Worm (Caenorhabditis elegans) whole organism, young adult: ENCODE results near the gene F23B2.10.

Experiments used
- C06A6.2 ChIP-seq: fragments of 200-800 bp; sonication (Bioruptor generic); conservative IDR thresholded peaks from 2 replicates; pipeline ENCODE4 v1.3.6; 2022; ENCODE audit warnings: missing genetic modification characterization, missing compliant biosample characterization
- D2030.7 ChIP-seq: fragments of 200-800 bp; sonication (Bioruptor generic); IDR thresholded peaks from 2 replicates; pipeline ENCODE4 v1.3.6; 2022; ENCODE audit warnings: missing genetic modification reagents, missing genetic modification characterization, missing compliant biosample characterization
- F49E8.2 ChIP-seq: sonication (generic microtip); optimal IDR thresholded peaks from 3 replicates; lab custom pipeline; 2017; ENCODE audit warnings: missing genetic modification characterization, mild to moderate bottlenecking, missing compliant biosample characterization, antibody characterized with exemption, moderate library complexity; ENCODE audit not compliant: insufficient read depth
- K11D2.4 ChIP-seq: fragments of 200-800 bp; sonication (Bioruptor generic); IDR thresholded peaks from 2 replicates; pipeline ENCODE4 v1.3.6; 2022; ENCODE audit warnings: missing genetic modification reagents, missing genetic modification characterization, missing compliant biosample characterization
- T07F8.4 ChIP-seq: sonication (generic microtip); optimal IDR thresholded peaks from 2 replicates; lab custom pipeline; 2016; ENCODE audit warnings: mild to moderate bottlenecking, missing genetic modification characterization, moderate library complexity, missing compliant biosample characterization
- Y79H2A.3 ChIP-seq: fragments of 200-800 bp; sonication (Bioruptor generic); conservative IDR thresholded peaks from 2 replicates; pipeline ENCODE4 v1.3.6; 2022; ENCODE audit warnings: missing genetic modification reagents, missing genetic modification characterization, missing compliant biosample characterization
- akir-1 ChIP-seq: fragments of 200-800 bp; sonication (Bioruptor generic); optimal IDR thresholded peaks from 2 replicates; lab custom pipeline; 2018; ENCODE audit warnings: mild to moderate bottlenecking, missing genetic modification characterization, moderate library complexity, missing compliant biosample characterization
- aptf-2 ChIP-seq: fragments of 200-800 bp; sonication (Bioruptor generic); conservative IDR thresholded peaks from 2 replicates; pipeline ENCODE4 v1.3.6; 2022; ENCODE audit warnings: missing genetic modification reagents, missing genetic modification characterization, missing compliant biosample characterization
- attf-3 ChIP-seq: fragments of 200-800 bp; sonication (Bioruptor generic); conservative IDR thresholded peaks from 2 replicates; pipeline ENCODE4 v1.3.6; 2022; ENCODE audit warnings: missing genetic modification reagents, missing genetic modification characterization, missing compliant biosample characterization
- attf-6 ChIP-seq: fragments of 200-800 bp; sonication (Bioruptor generic); IDR thresholded peaks from 2 replicates; pipeline ENCODE4 v1.3.6; 2022; ENCODE audit warnings: missing genetic modification reagents, missing genetic modification characterization, missing compliant biosample characterization
- bed-1 ChIP-seq: fragments of 200-800 bp; sonication (Bioruptor generic); IDR thresholded peaks from 2 replicates; pipeline ENCODE4 v1.3.6; 2022; ENCODE audit warnings: missing genetic modification reagents, missing genetic modification characterization, missing compliant biosample characterization
- cebp-1 ChIP-seq, 2 experiments: fragments of 200-800 bp in 1 of 2; sonication (Bioruptor generic) in 1 of 2; sonication (generic microtip) in 1 of 2; IDR thresholded peaks in 1 of 2; optimal IDR thresholded peaks in 1 of 2; 2 replicates each; pipeline versions ENCODE4 v1.3.6 to Lab custom; 2017 to 2022; ENCODE audit warnings: missing compliant biosample characterization in 2 of 2, missing genetic modification characterization in 2 of 2, mild to moderate bottlenecking in 1 of 2, missing genetic modification reagents in 1 of 2, moderate library complexity in 1 of 2
- ceh-27 ChIP-seq: fragments of 200-800 bp; sonication (Bioruptor generic); optimal IDR thresholded peaks from 2 replicates; lab custom pipeline; 2018; ENCODE audit warnings: mild to moderate bottlenecking, missing genetic modification characterization, moderate library complexity, missing compliant biosample characterization
- ceh-91 ChIP-seq: fragments of 200-800 bp; sonication (Bioruptor generic); IDR thresholded peaks from 2 replicates; pipeline ENCODE4 v1.3.6; 2022; ENCODE audit warnings: missing genetic modification reagents, missing genetic modification characterization, missing compliant biosample characterization
- die-1 ChIP-seq: sonication (generic microtip); optimal IDR thresholded peaks from 2 replicates; lab custom pipeline; 2016; ENCODE audit warnings: missing genotype, mild to moderate bottlenecking, missing genetic modification characterization, missing compliant biosample characterization
- egl-18 ChIP-seq: fragments of 200-800 bp; sonication (Bioruptor generic); IDR thresholded peaks from 2 replicates; pipeline ENCODE4 v1.3.6; 2022; ENCODE audit warnings: missing genetic modification reagents, missing genetic modification characterization, missing compliant biosample characterization
- hlh-26 ChIP-seq: fragments of 200-800 bp; sonication (Bioruptor generic); conservative IDR thresholded peaks from 2 replicates; pipeline ENCODE4 v1.3.6; 2022; ENCODE audit warnings: missing genetic modification reagents, missing genetic modification characterization, missing compliant biosample characterization
- hmg-20 ChIP-seq: fragments of 200-800 bp; sonication (Bioruptor generic); IDR thresholded peaks from 2 replicates; pipeline ENCODE4 v1.3.6; 2022; ENCODE audit warnings: missing genetic modification reagents, missing genetic modification characterization, missing compliant biosample characterization
- hrde-1 ChIP-seq: sonication (generic microtip); optimal IDR thresholded peaks from 2 replicates; lab custom pipeline; 2016; ENCODE audit warnings: missing genetic modification characterization, mild to moderate bottlenecking, missing compliant biosample characterization, moderate library complexity, missing genotype, missing genetic modification reagents, borderline replicate concordance
- let-607 ChIP-seq, 2 experiments: fragments of 200-800 bp in 1 of 2; sonication (Bioruptor generic) in 1 of 2; sonication (generic microtip) in 1 of 2; optimal IDR thresholded peaks; 2 replicates each; lab custom pipeline; 2016 to 2018; ENCODE audit warnings: mild to moderate bottlenecking in 2 of 2, missing compliant biosample characterization in 2 of 2, missing genetic modification characterization in 2 of 2, moderate library complexity in 2 of 2, missing genotype in 1 of 2
- lin-26 ChIP-seq: fragments of 200-800 bp; sonication (Bioruptor generic); IDR thresholded peaks from 2 replicates; pipeline ENCODE4 v1.3.6; 2022; ENCODE audit warnings: missing genetic modification reagents, missing genetic modification characterization, missing compliant biosample characterization
- lin-40 ChIP-seq: sonication (generic microtip); optimal IDR thresholded peaks from 2 replicates; lab custom pipeline; 2016; ENCODE audit warnings: missing genetic modification characterization, mild to moderate bottlenecking, missing compliant biosample characterization, missing genotype, missing genetic modification reagents
- madf-10 ChIP-seq: sonication (generic microtip); optimal IDR thresholded peaks from 2 replicates; lab custom pipeline; 2016; ENCODE audit warnings: mild to moderate bottlenecking, missing genetic modification characterization, missing compliant biosample characterization
- madf-3 ChIP-seq: fragments of 200-800 bp; sonication (Bioruptor generic); IDR thresholded peaks from 2 replicates; pipeline ENCODE4 v1.3.6; 2022; ENCODE audit warnings: missing genetic modification reagents, missing genetic modification characterization, missing compliant biosample characterization
- mcd-1 ChIP-seq: fragments of 200-800 bp; sonication (Bioruptor generic); IDR thresholded peaks from 2 replicates; pipeline ENCODE4 v1.3.6; 2022; ENCODE audit warnings: missing genetic modification reagents, missing genetic modification characterization, missing compliant biosample characterization
- nhr-80 ChIP-seq: sonication (generic microtip); optimal IDR thresholded peaks from 2 replicates; lab custom pipeline; 2016; ENCODE audit warnings: missing genetic modification characterization, missing compliant biosample characterization
- nhr-90 ChIP-seq: sonication (generic microtip); optimal IDR thresholded peaks from 2 replicates; lab custom pipeline; 2016; ENCODE audit warnings: missing genotype, mild to moderate bottlenecking, missing genetic modification characterization, missing compliant biosample characterization
- pbrm-1 ChIP-seq: fragments of 200-800 bp; sonication (Bioruptor generic); IDR thresholded peaks from 2 replicates; pipeline ENCODE4 v1.3.6; 2022; ENCODE audit warnings: missing genetic modification reagents, missing genetic modification characterization, missing compliant biosample characterization
- rec-8 ChIP-seq, 2 experiments: sonication (generic microtip); optimal IDR thresholded peaks; 2 replicates each; lab custom pipeline; 2016; ENCODE audit warnings: mild to moderate bottlenecking in 2 of 2, missing genetic modification characterization in 2 of 2, missing genetic modification reagents in 2 of 2, missing genotype in 2 of 2, missing biosample characterization in 1 of 2, missing compliant biosample characterization in 1 of 2, moderate library complexity in 1 of 2
- sdz-38 ChIP-seq: sonication (generic microtip); optimal IDR thresholded peaks from 2 replicates; lab custom pipeline; 2016; ENCODE audit warnings: missing genotype, missing genetic modification characterization, missing compliant biosample characterization
- snpc-1.3 ChIP-seq: sonication (generic microtip); optimal IDR thresholded peaks from 2 replicates; lab custom pipeline; 2017; ENCODE audit warnings: missing genetic modification characterization, mild to moderate bottlenecking, missing compliant biosample characterization, antibody characterized with exemption, moderate library complexity, missing genotype, missing genetic modification reagents; ENCODE audit not compliant: insufficient read depth
- somi-1 ChIP-seq: fragments of 200-800 bp; sonication (Bioruptor generic); optimal IDR thresholded peaks from 2 replicates; lab custom pipeline; 2018; ENCODE audit warnings: mild to moderate bottlenecking, missing genetic modification characterization, missing compliant biosample characterization
- tbp1 ChIP-seq: fragments of 200-800 bp; sonication (Bioruptor generic); optimal IDR thresholded peaks from 2 replicates; lab custom pipeline; 2018; ENCODE audit warnings: mild to moderate bottlenecking, missing genetic modification characterization, missing compliant biosample characterization
- tbx-9 ChIP-seq: sonication (generic microtip); optimal IDR thresholded peaks from 2 replicates; lab custom pipeline; 2016; ENCODE audit warnings: borderline replicate concordance, missing genetic modification characterization, inconsistent platforms, missing compliant biosample characterization
- tlf-1 ChIP-seq: fragments of 200-800 bp; sonication (Bioruptor generic); optimal IDR thresholded peaks from 2 replicates; lab custom pipeline; 2018; ENCODE audit warnings: mild to moderate bottlenecking, missing genetic modification characterization, missing compliant biosample characterization
- unc-130 ChIP-seq: sonication (generic microtip); optimal IDR thresholded peaks from 2 replicates; lab custom pipeline; 2016; ENCODE audit warnings: missing genetic modification reagents, missing genetic modification characterization, missing compliant biosample characterization
- ztf-25 ChIP-seq: fragments of 200-800 bp; sonication (Bioruptor generic); IDR thresholded peaks from 2 replicates; pipeline ENCODE4 v1.3.6; 2022; ENCODE audit warnings: missing genetic modification reagents, missing genetic modification characterization, missing compliant biosample characterization
- ztf-28 ChIP-seq: fragments of 200-800 bp; sonication (Bioruptor generic); IDR thresholded peaks from 2 replicates; pipeline ENCODE4 v1.3.6; 2022; ENCODE audit warnings: missing genetic modification reagents, missing genetic modification characterization, missing compliant biosample characterization
- ztf-3 ChIP-seq: fragments of 200-800 bp; sonication (Bioruptor generic); optimal IDR thresholded peaks from 2 replicates; lab custom pipeline; 2018; ENCODE audit warnings: mild to moderate bottlenecking, missing genetic modification characterization, missing compliant biosample characterization

The F23B2.10 gene

DNA sequence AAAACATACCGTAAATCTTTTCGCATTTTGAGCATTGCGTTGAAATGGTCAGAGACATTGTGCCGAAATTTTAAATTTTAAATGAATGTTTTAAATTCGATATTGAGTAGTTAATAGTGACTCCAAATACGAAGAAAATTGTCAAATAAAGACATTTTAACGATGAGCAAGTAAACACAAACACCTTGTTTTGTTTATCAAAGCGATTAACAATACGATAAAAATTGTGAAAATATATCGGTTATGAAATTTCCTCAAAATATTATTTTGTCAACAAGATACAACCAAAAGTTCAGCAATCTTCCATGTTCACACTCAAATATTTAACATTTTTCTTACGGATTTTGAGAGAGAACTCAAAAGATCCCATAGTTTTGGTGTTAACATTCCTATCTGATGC is at the start of gene F23B2.10:
F23B2.10 (minus strand) TSS at position 101 of the 400 bp plus-strand sequence.
- TF ChIP-seq ceh-91 (GFP tag; lab: Robert Waterston, UW) = no peak
- no peak for TF ChIP-seq egl-18 (GFP tag; lab: Robert Waterston, UW)
- no peak for TF ChIP-seq aptf-2 (GFP tag; lab: Robert Waterston, UW)
- TF ChIP-seq somi-1 (GFP tag; lab: Kevin White, UChicago) = no peak
- TF ChIP-seq tlf-1 (GFP tag; lab: Kevin White, UChicago) = no peak
- TF ChIP-seq ztf-28 (GFP tag; lab: Robert Waterston, UW) = no peak
- no peak for TF ChIP-seq rec-8 (tag; optimal IDR thresholded peaks at IDR 0.05; lab: Kevin White, UChicago)
- TF ChIP-seq T07F8.4 (tag; lab: Kevin White, UChicago) = no peak
- no peak for TF ChIP-seq hmg-20 (GFP tag; lab: Robert Waterston, UW)
- TF ChIP-seq let-607 (tag; optimal IDR thresholded peaks at IDR 0.05; lab: Kevin White, UChicago) = no peak
- no peak for TF ChIP-seq sdz-38 (tag; lab: Kevin White, UChicago)
- no peak for TF ChIP-seq C06A6.2 (GFP tag; lab: Robert Waterston, UW)
- TF ChIP-seq unc-130 (GFP tag; lab: Kevin White, UChicago) = no peak
- TF ChIP-seq F49E8.2 = no peak
- no peak for TF ChIP-seq snpc-1.3
- no peak for TF ChIP-seq tbp1 (GFP tag; lab: Kevin White, UChicago)
- TF ChIP-seq tbx-9 (tag; lab: Kevin White, UChicago) = no peak
- TF ChIP-seq ztf-3 (GFP tag; lab: Kevin White, UChicago) = no peak
- TF ChIP-seq, all 124 proteins: peak for 0

DNA sequence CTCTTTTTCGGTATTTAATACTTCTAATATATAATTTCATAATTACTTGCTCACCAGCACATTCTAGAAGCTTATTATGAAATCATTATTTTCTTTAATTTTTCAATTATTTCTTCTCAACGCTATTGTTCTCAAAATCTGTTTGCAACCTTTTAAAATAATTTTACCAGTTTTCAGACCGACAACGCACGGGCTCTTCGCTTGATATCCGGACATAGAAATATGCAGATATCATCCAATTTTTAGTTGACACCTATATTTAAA is 45.7 kb upstream of the F23B2.10 start, which contains the start of gene wnk-1:
wnk-1 (plus strand) TSS at position 165 of the 264 bp plus-strand sequence.
- no peak for TF ChIP-seq ceh-27 (GFP tag; lab: Kevin White, UChicago)
- no peak for TF ChIP-seq hlh-26 (GFP tag; lab: Robert Waterston, UW)
- no peak for TF ChIP-seq attf-3 (GFP tag; lab: Robert Waterston, UW)
- no peak for TF ChIP-seq akir-1 (GFP tag; lab: Kevin White, UChicago)
- no peak for TF ChIP-seq K11D2.4 (GFP tag; lab: Robert Waterston, UW)
- no peak for TF ChIP-seq attf-6 (GFP tag; lab: Robert Waterston, UW)

DNA sequence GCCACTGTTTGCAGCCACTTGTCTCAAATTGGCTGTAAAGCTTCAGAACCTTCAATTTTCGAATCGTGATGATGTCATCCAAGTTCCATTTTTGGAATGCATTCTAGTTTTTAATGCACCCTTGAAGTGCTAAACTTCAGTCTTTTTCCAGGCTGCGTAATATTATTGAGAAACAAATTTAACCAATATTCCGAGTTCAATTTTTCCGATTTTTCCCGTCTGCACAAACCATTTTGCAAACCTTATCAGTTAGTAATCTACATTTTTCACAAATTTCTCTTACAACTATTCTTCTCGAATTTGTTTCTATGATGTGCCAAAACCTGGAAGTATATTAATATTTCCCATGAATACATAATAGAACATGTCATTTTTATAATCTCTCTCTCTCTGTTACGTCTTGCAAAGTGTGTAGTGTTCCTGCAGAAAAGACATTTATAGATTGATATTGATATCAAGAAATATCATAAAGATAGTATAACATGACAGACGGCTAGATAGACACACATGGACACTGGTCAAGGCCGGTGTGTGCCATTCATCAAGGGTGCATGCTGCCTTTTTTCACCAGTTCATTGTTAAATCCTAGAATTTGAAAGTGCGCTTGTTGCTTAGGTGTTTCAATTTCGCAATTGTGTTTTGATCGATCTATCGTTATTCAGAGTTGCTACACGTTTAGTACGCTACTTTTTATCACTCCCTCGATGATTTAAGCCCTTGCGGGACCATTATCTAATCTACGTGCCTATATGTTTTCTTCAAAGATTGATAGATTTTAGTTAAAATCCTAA is 45.2 kb upstream of the F23B2.10 start:
- TF ChIP-seq nhr-80 (tag; lab: Kevin White, UChicago) = peak; percentile 14
- no peak for TF ChIP-seq cebp-1 (GFP tag; IDR thresholded peaks at IDR 0.05; lab: Robert Waterston, UW)
- peak; percentile 58 for TF ChIP-seq cebp-1 (tag; optimal IDR thresholded peaks at IDR 0.05; lab: Kevin White, UChicago)
- TF ChIP-seq madf-3 = 0 out of 2 replicates have a peak, but pooled peaks have one; percentile 48
- TF ChIP-seq lin-40 = no peak
- TF ChIP-seq, all 124 proteins: peak for 3

DNA sequence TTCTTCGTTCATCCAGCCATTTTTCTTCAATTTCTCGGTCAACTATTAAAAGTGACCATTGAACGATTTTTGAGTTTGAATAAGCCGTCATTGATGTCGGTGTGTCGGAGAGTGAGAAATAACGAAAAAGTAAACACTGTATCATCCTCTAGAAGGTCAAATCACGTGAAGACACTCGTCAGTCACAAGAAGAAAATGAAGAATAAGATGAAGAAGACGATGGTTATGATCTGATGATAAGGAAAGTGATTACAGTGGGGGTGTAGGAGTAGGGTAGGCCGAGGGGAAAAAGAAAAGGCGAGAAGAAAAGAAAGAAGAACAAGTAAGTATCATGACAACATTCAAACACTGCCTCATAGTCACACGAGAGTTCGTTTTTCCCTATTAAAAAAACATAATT is 44.0 kb upstream of the F23B2.10 start:
- TF ChIP-seq tlf-1 (GFP tag; lab: Kevin White, UChicago) (peak; percentile 14), hrde-1 (tag; lab: Kevin White, UChicago) (no peak), nhr-90 (peak; percentile 18), tbp1 (GFP tag; lab: Kevin White, UChicago) (peak; percentile 13), bed-1 (GFP tag; lab: Robert Waterston, UW) (no peak), lin-40 (peak; percentile 60), nhr-80 (tag; lab: Kevin White, UChicago) (peak; percentile 69), D2030.7 (no peak), Y79H2A.3 (GFP tag; lab: Robert Waterston, UW) (0 out of 2 replicates have a peak, but pooled peaks have one; percentile 18), ceh-91 (GFP tag; lab: Robert Waterston, UW) (no peak), let-607 (tag; optimal IDR thresholded peaks at IDR 0.05; lab: Kevin White, UChicago) (peak in 1 of 2 experiments; percentile 20), pbrm-1 (0 out of 2 replicates have a peak, but pooled peaks have one; percentile 22), somi-1 (GFP tag; lab: Kevin White, UChicago) (peak; percentile 78), madf-10 (peak; percentile 17), ztf-25 (GFP tag; lab: Robert Waterston, UW) (0 out of 2 replicates have a peak, but pooled peaks have one; percentile 24), die-1 (tag; lab: Kevin White, UChicago) (no peak), lin-26 (GFP tag; lab: Robert Waterston, UW) (0 out of 2 replicates have a peak, but pooled peaks have one; percentile 42), mcd-1 (GFP tag; lab: Robert Waterston, UW) (0 out of 2 replicates have a peak, but pooled peaks have one; percentile 26)
